Worm (Caenorhabditis elegans) whole organism, mixed stage, embryonic: ENCODE measurements around the gene F32A5.8.

Experiments
- elt-3 ChIP-seq: fragments of 150-350 bp; optimal IDR thresholded peaks from 2 replicates; lab custom pipeline; 2014; ENCODE audit warnings: missing biosample characterization, missing genetic modification characterization
- lin-13 ChIP-seq: fragments of 150-350 bp; optimal IDR thresholded peaks from 2 replicates; lab custom pipeline; 2014; ENCODE audit warnings: missing biosample characterization, missing genetic modification characterization
- pha-4 ChIP-seq: fragments of 150-350 bp; optimal IDR thresholded peaks from 2 replicates; lab custom pipeline; 2018; ENCODE audit warnings: missing biosample characterization, missing genetic modification reagents, missing genetic modification characterization
- sem-2 ChIP-seq: fragments of 200-800 bp; sonication (Bioruptor generic); optimal IDR thresholded peaks from 2 replicates; lab custom pipeline; 2018; ENCODE audit warnings: mild to moderate bottlenecking, missing genetic modification characterization, missing compliant biosample characterization
- ztf-11 ChIP-seq: fragments of 150-350 bp; optimal IDR thresholded peaks from 2 replicates; lab custom pipeline; 2014; ENCODE audit warnings: missing biosample characterization, missing genetic modification characterization

DNA sequence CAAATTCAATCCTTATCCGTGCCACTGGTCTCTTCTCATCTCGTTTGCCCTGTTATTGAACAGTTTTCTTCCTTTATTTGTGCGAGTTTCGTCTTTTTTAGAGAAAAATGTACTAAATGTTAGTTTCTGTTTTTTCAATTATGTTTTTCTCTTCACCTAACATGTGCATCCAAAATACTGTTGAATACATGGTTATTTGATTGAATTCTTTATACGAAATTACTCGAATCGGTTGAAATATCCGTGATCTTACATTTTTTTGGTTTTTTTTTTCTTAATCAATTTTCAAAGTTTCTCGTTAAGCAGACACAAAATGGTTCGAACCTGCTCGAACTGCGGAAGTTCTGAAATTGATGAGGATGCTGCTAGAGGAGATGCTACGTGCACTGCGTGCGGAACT, 49.6 kb downstream of the F32A5.8 start, which contains the start of gene brf-1:
- TF ChIP-seq ztf-11, result no peak
- no peak for TF ChIP-seq pha-4 (tag; lab: Kevin White, UChicago)
- no peak for TF ChIP-seq elt-3 (tag; lab: Kevin White, UChicago)
- TF ChIP-seq lin-13 (tag; lab: Kevin White, UChicago), result no peak
- TF ChIP-seq sem-2 (GFP tag; lab: Kevin White, UChicago), result no peak
